Fruit fly (Drosophila melanogaster): ENCODE results near the gene RYa-R.

DNA sequence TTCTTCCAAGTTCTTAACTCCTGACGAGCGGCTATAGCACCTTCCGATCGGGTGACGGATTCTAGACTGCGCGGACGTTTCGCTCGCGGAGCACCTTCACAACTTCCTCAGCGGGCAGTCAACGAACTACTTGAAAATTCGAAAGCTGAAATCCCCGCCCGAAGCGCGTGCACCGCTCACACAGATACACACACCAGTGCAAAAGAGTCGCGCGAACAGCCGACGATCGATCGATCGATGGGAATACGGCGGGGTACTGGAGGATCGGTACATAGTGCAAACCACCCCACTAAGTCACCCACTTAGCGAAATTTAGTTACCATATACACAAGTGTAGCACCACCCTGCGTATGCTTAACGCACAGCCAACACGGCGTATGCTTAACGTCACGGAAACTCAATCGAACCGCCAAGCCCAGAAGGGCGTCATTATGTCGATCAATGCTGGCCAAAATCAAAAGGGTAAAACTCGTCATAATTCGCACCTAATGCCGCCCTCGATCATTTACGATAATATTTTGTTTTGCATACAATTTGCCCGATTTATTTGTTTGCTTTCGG is 109.4 kb downstream of the RYa-R start, which contains the start of gene CAH9:
- TF ChIP-seq cyc (GFP tag; optimal IDR thresholded peaks at IDR 0.05) (no peak), Sox14 (GFP tag; optimal IDR thresholded peaks at IDR 0.05) (no peak), CG10631 (GFP tag; optimal IDR thresholded peaks at IDR 0.05) (no peak), Gug (GFP tag; IDR thresholded peaks at IDR 0.05) (no peak), Ets21C (GFP tag; optimal IDR thresholded peaks at IDR 0.05) (no peak)
